Fruit fly (Drosophila melanogaster): Measurements from ENCODE around the gene CG15025.

CG15025 gene

dm6 chr3R:19472218-19472617 is 18.7 kb downstream of the CG15025 start:
- no peak for TF ChIP-seq noc (tag; optimal IDR thresholded peaks at IDR 0.05)

dm6 chr3R:19470607-19471006 is 20.3 kb downstream of the CG15025 start:
- TF ChIP-seq noc (tag; optimal IDR thresholded peaks at IDR 0.05), result no peak

- no peak for TF ChIP-seq noc (tag; optimal IDR thresholded peaks at IDR 0.05)
These were observed 23.5 kb downstream of the CG15025 start for dm6 chr3R:19467464-19467863.

dm6 chr3R:19465286-19465685 is 25.6 kb downstream of the CG15025 start:
- TF ChIP-seq noc (tag; optimal IDR thresholded peaks at IDR 0.05), result no peak

dm6 chr3R:19463874-19464549 is 26.9 kb downstream of the CG15025 start:
- peak; percentile 25 for TF ChIP-seq noc (tag; optimal IDR thresholded peaks at IDR 0.05)

dm6 chr3R:19463016-19463664 is 27.8 kb downstream of the CG15025 start, which contains the start of gene Scsalpha2:
TSS of gene Scsalpha2 (minus strand) at chr3R:19463066.
- no peak for TF ChIP-seq noc (tag; optimal IDR thresholded peaks at IDR 0.05)

- TF ChIP-seq noc (tag; optimal IDR thresholded peaks at IDR 0.05), result no peak
These were observed 29.7 kb downstream of the CG15025 start for dm6 chr3R:19461218-19461526.

dm6 chr3R:19460409-19461217 is 30.3 kb downstream of the CG15025 start, which contains the start of gene Dys:
TSS of gene Dys (plus strand) at chr3R:19461085.
- peak; percentile 98 for TF ChIP-seq noc (tag; optimal IDR thresholded peaks at IDR 0.05)

Measured in whole organism, larva.